Fruit fly (Drosophila melanogaster) whole organism, embryonic: ENCODE results near the gene CG3349.

Experiments
- CG11456 ChIP-seq: fragments of 200-800 bp; sonication (Bioruptor generic); IDR thresholded peaks from 3 replicates; pipeline ENCODE4 v1.3.6; 2022; ENCODE audit warnings: missing biosample characterization, missing genetic modification characterization
- CG8944 ChIP-seq: fragments of 200-800 bp; sonication (Bioruptor generic); optimal IDR thresholded peaks from 3 replicates; lab custom pipeline; 2016; ENCODE audit warnings: missing biosample characterization, missing genetic modification characterization
- Sry-β ChIP-seq: fragments of 200-800 bp; sonication (Bioruptor generic); optimal IDR thresholded peaks from 2 replicates; lab custom pipeline; 2018; ENCODE audit warnings: missing biosample characterization, mild to moderate bottlenecking, missing genetic modification characterization, moderate library complexity

DNA sequence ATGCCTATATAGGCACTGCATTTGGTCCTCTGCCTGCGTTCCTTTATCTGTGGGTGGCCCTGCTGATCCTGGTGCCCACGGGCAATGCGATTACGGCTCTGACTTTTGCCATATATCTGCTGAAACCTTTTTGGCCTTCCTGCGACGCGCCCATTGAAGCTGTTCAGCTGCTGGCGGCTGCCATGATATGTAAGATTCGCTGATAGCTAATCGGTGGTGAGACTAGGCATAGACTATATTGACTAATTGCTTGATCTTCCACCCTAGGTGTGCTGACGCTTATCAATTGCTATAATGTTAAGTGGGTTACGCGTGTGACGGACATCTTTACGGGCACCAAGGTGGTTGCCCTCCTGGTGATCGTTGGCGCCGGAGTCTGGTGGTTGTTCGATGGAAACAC, 10.5 kb downstream of the CG3349 start:
- no peak for TF ChIP-seq CG11456 (GFP tag; lab: Robert Waterston, UW)
- no peak for TF ChIP-seq Sry-β (GFP tag; lab: Kevin White, UChicago)
- TF ChIP-seq CG8944 (GFP tag; lab: Kevin White, UChicago): no peak
